Worm (Caenorhabditis elegans): ENCODE data around the gene cysl-1.

cysl-1 gene

ce11 chrX:9997344-9997743 is 43.0 kb upstream of the cysl-1 start:
- TF ChIP-seq nhr-25 (tag; optimal IDR thresholded peaks at IDR 0.05) (no peak), elt-2 (tag; optimal IDR thresholded peaks at IDR 0.05) (peak; percentile 59), nhr-11 (tag; optimal IDR thresholded peaks at IDR 0.05) (no peak), pqm-1 (tag; optimal IDR thresholded peaks at IDR 0.05) (peak; percentile 38), nhr-12 (tag; optimal IDR thresholded peaks at IDR 0.05) (no peak)

ce11 chrX:9993100-9993499 is 38.8 kb upstream of the cysl-1 start:
- peak; percentile 10 for TF ChIP-seq pha-4 (tag; optimal IDR thresholded peaks at IDR 0.05)
- TF ChIP-seq lsy-12 (tag; optimal IDR thresholded peaks at IDR 0.05): no peak

ce11 chrX:9988884-9989283 is 34.6 kb upstream of the cysl-1 start:
- TF ChIP-seq snpc-4 (tag; optimal IDR thresholded peaks at IDR 0.05) (peak; percentile 4), elt-2 (tag; optimal IDR thresholded peaks at IDR 0.05) (peak; percentile 2), nhr-43 (tag; optimal IDR thresholded peaks at IDR 0.05; ENCODE audit: poor library complexity, severe bottlenecking) (no peak), ceh-28 (tag; optimal IDR thresholded peaks at IDR 0.05) (no peak), ceh-16 (tag; optimal IDR thresholded peaks at IDR 0.05) (no peak), sea-2 (GFP tag; optimal IDR thresholded peaks at IDR 0.05) (no peak), nhr-23 (tag; optimal IDR thresholded peaks at IDR 0.05) (no peak), R02D3.7 (tag; optimal IDR thresholded peaks at IDR 0.05) (no peak)

DNA sequence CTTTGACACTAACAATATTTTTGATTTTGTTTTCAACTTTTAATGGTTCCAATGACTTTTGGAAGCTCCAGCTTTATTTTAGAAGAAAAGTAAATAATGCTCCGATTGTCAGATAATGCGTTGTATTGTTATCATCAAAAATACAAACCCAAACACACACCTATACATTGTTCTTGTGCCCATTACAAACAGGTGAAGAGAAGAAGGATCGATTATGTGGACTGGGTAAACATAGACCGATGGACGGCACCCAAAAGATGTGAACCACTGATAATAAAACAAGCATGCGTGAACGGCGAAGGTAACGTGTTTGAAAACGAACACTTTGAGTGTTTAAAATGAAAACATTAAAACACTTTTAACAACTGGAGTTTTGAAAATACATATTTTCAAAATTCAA is 32.8 kb upstream of the cysl-1 start:
- TF ChIP-seq elt-1 (tag; optimal IDR thresholded peaks at IDR 0.05) (peak; percentile 53), pqm-1 (tag; optimal IDR thresholded peaks at IDR 0.05) (peak; percentile 6), nhr-11 (tag; optimal IDR thresholded peaks at IDR 0.05) (no peak), pha-4 (tag; optimal IDR thresholded peaks at IDR 0.05) (peak; percentile 47)

- TF ChIP-seq fos-1 (tag; optimal IDR thresholded peaks at IDR 0.05): no peak
- TF ChIP-seq elt-2 (tag; optimal IDR thresholded peaks at IDR 0.05): peak; percentile 68
- TF ChIP-seq R02D3.7 (tag; optimal IDR thresholded peaks at IDR 0.05): no peak
- no peak for TF ChIP-seq fkh-10 (GFP tag; optimal IDR thresholded peaks at IDR 0.05)
- no peak for TF ChIP-seq nhr-43 (tag; optimal IDR thresholded peaks at IDR 0.05; ENCODE audit: poor library complexity, severe bottlenecking)
- TF ChIP-seq nhr-67 (tag; optimal IDR thresholded peaks at IDR 0.05): no peak
- no peak for TF ChIP-seq ceh-82 (tag; optimal IDR thresholded peaks at IDR 0.05)
- TF ChIP-seq ceh-28 (tag; optimal IDR thresholded peaks at IDR 0.05): no peak
- TF ChIP-seq pqm-1 (tag; optimal IDR thresholded peaks at IDR 0.05): peak; percentile 70
- TF ChIP-seq nhr-28 (tag; optimal IDR thresholded peaks at IDR 0.05): no peak
- no peak for TF ChIP-seq ceh-16 (tag; optimal IDR thresholded peaks at IDR 0.05)
- TF ChIP-seq ZK546.5 (tag; optimal IDR thresholded peaks at IDR 0.05): no peak
- TF ChIP-seq hmg-11 (tag; optimal IDR thresholded peaks at IDR 0.05): no peak
- TF ChIP-seq nhr-11 (tag; optimal IDR thresholded peaks at IDR 0.05): no peak
Observed at ce11 chrX:9984889-9985404, 30.6 kb upstream of the cysl-1 start, which contains the start of gene F19C6.5. TSS of gene F19C6.5 (minus strand) at chrX:9984939.

DNA sequence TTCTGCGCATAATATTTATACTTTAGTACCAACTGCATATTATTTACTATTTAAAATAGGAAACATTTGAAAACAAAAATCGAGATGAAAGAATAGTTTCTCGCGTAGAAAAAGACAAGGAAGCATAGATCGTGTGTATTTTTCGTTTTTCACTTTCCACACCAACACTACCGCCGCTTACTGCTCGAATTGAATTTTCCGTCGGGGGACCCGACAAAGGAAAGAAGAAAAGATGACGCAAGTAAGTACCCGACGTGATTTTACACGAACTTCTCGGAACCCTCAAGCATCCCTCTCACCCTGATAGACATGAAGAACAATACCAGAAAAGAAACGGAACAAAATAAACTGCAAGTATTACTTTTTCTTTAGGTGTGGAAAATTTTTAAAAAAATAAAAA is 26.9 kb upstream of the cysl-1 start:
- TF ChIP-seq ceh-82 (tag; optimal IDR thresholded peaks at IDR 0.05) (no peak), fkh-10 (GFP tag; optimal IDR thresholded peaks at IDR 0.05) (peak; percentile 73)

DNA sequence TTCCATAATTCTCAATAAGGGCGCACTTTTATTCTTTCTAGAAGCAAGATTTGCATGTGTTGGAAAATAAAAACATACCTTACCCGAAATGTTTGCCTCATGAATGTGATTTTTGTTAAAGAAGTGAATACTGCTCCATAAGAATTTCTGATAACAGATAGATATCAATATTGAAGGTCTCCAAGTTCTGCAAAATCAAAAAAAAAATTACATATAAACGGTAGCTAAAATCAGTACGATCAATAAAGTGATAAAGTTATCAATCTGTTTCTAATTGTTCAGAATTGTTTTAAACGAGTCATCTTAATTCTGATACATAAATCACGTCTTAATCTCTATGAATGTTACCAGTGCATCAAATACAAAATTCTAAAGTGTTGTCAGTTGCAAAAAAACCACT is 21.9 kb upstream of the cysl-1 start, which contains the start of gene mgl-1:
Gene mgl-1 (minus strand): TSS at position 101 of the 400 bp plus-strand sequence.
- TF ChIP-seq nhr-77 (tag; optimal IDR thresholded peaks at IDR 0.05) (no peak), unc-39 (tag; optimal IDR thresholded peaks at IDR 0.05) (no peak), ceh-16 (tag; optimal IDR thresholded peaks at IDR 0.05) (no peak), fkh-2 (tag; optimal IDR thresholded peaks at IDR 0.05) (no peak), aly-2 (tag; optimal IDR thresholded peaks at IDR 0.05) (no peak), fos-1 (tag; optimal IDR thresholded peaks at IDR 0.05) (no peak), ztf-4 (tag; optimal IDR thresholded peaks at IDR 0.05) (no peak)

DNA sequence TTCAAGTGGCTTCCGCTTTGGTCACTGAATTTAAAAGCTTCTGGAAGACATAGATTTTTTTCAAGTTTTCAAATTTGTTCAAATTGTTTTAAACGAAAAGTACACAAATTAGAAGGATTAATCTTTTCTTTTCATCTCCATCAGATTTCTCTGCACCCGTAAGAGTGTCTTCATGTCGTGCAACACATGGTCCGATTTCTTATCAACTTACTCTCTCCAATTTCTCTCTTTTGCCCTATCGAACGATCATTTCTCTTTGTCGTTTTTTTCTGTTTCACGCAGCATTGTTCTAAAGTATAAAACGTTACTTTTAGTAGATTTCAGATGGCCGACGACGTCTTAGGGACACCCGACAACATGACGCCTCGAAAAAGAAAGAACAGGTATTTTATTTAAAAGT is 10.9 kb upstream of the cysl-1 start, which contains the start of gene pssy-1:
Gene pssy-1 (plus strand): TSS at position 318 of the 400 bp plus-strand sequence.
- TF ChIP-seq egl-5 (tag; optimal IDR thresholded peaks at IDR 0.05) (no peak), elt-1 (tag; optimal IDR thresholded peaks at IDR 0.05) (peak; percentile 26)
